Worm (Caenorhabditis elegans) whole organism, early embryonic: ENCODE measurements around the gene F13E9.9.

Experiments
- B0310.2 ChIP-seq: sonication (generic microtip); optimal IDR thresholded peaks from 2 replicates; lab custom pipeline; 2016; ENCODE audit warnings: mild to moderate bottlenecking, missing genetic modification characterization, missing compliant biosample characterization
- F13C5.2 ChIP-seq: sonication (generic microtip); optimal IDR thresholded peaks from 2 replicates; lab custom pipeline; 2017; ENCODE audit warnings: mild to moderate bottlenecking, missing genetic modification characterization, inconsistent platforms, missing compliant biosample characterization
- ama-1 ChIP-seq: fragments of 150-350 bp; optimal IDR thresholded peaks from 2 replicates; lab custom pipeline; 2014
- flt-1 ChIP-seq: fragments of 200-800 bp; sonication (Bioruptor generic); IDR thresholded peaks from 2 replicates; pipeline ENCODE4 v1.3.6; 2022; ENCODE audit warnings: missing genetic modification characterization, missing compliant biosample characterization
- hmbx-1 ChIP-seq: sonication (generic microtip); optimal IDR thresholded peaks from 2 replicates; lab custom pipeline; 2016; ENCODE audit warnings: mild to moderate bottlenecking, missing genetic modification characterization, missing compliant biosample characterization
- scrt-1 ChIP-seq: fragments of 200-800 bp; sonication (Bioruptor generic); IDR thresholded peaks from 2 replicates; pipeline ENCODE4 v1.3.6; 2022; ENCODE audit warnings: missing genetic modification characterization, missing compliant biosample characterization
- tbx-11 ChIP-seq: fragments of 200-800 bp; sonication (Bioruptor generic); IDR thresholded peaks from 2 replicates; pipeline ENCODE4 v1.3.6; 2022; ENCODE audit warnings: missing genetic modification characterization, missing compliant biosample characterization

- TF ChIP-seq ama-1 (lab: Kevin White, UChicago) (no peak), scrt-1 (GFP tag; lab: Robert Waterston, UW) (no peak), flt-1 (GFP tag; lab: Robert Waterston, UW) (no peak), B0310.2 (tag; lab: Kevin White, UChicago) (no peak), hmbx-1 (no peak), tbx-11 (GFP tag; lab: Robert Waterston, UW) (no peak), F13C5.2 (tag; lab: Kevin White, UChicago) (no peak)
These were observed 9.1 kb downstream of the F13E9.9 start, which contains the start of gene F13E9.15 for ce11 chrIV:10889820-10890462.
